Worm (Caenorhabditis elegans) whole organism, midembryonic: ENCODE results near the gene str-56.

Source experiments
- T22C8.4 ChIP-seq: fragments of 200-800 bp; sonication (Bioruptor generic); IDR thresholded peaks from 2 replicates; pipeline ENCODE4 v1.3.6; 2022; ENCODE audit warnings: missing genetic modification characterization, missing compliant biosample characterization
- cog-1 ChIP-seq: sonication (generic microtip); optimal IDR thresholded peaks from 2 replicates; lab custom pipeline; 2016; ENCODE audit warnings: missing genetic modification characterization, missing compliant biosample characterization
- flt-1 ChIP-seq: fragments of 200-800 bp; sonication (Bioruptor generic); IDR thresholded peaks from 2 replicates; pipeline ENCODE4 v1.3.6; 2022; ENCODE audit warnings: missing genetic modification characterization, missing compliant biosample characterization
- klf-2 ChIP-seq: fragments of 200-800 bp; sonication (Bioruptor generic); conservative IDR thresholded peaks from 2 replicates; pipeline ENCODE4 v1.3.6; 2022; ENCODE audit warnings: missing genetic modification reagents, missing genetic modification characterization, missing compliant biosample characterization
- ref-1 ChIP-seq: fragments of 200-800 bp; sonication (Bioruptor generic); conservative IDR thresholded peaks from 2 replicates; pipeline ENCODE4 v1.3.6; 2022; ENCODE audit warnings: missing genetic modification reagents, missing genetic modification characterization, missing compliant biosample characterization
- ztf-29 ChIP-seq: fragments of 200-800 bp; sonication (Bioruptor generic); IDR thresholded peaks from 2 replicates; pipeline ENCODE4 v1.3.6; 2022; ENCODE audit warnings: missing genetic modification reagents, missing genetic modification characterization, missing compliant biosample characterization

ce11 chrV:15922979-15923378 is 50.6 kb downstream of the str-56 start, which contains the start of gene F35E8.13:
- TF ChIP-seq cog-1 (tag; lab: Kevin White, UChicago) (no peak), klf-2 (GFP tag; lab: Robert Waterston, UW) (no peak), ztf-29 (GFP tag; lab: Robert Waterston, UW) (no peak), T22C8.4 (no peak), ref-1 (GFP tag; lab: Robert Waterston, UW) (no peak), flt-1 (GFP tag; lab: Robert Waterston, UW) (no peak)
